Worm (Caenorhabditis elegans) whole organism, mixed stage, embryonic: ENCODE data around the gene F54F7.3.

Source experiments
- M03D4.4 ChIP-seq: sonication (generic microtip); optimal IDR thresholded peaks from 2 replicates; lab custom pipeline; 2017; ENCODE audit warnings: mild to moderate bottlenecking, missing genetic modification characterization, missing compliant biosample characterization
- bed-3 ChIP-seq: fragments of 200-800 bp; sonication (Bioruptor generic); optimal IDR thresholded peaks from 3 replicates; lab custom pipeline; 2018; ENCODE audit warnings: mild to moderate bottlenecking, missing genetic modification characterization, moderate library complexity, missing compliant biosample characterization
- blmp-1 ChIP-seq: fragments of 150-350 bp; optimal IDR thresholded peaks from 2 replicates; lab custom pipeline; 2014; ENCODE audit warnings: missing biosample characterization, missing genetic modification characterization
- ceh-39 ChIP-seq: fragments of 150-350 bp; optimal IDR thresholded peaks from 2 replicates; lab custom pipeline; 2014; ENCODE audit warnings: missing biosample characterization, missing genetic modification characterization
- ceh-43 ChIP-seq: fragments of 200-800 bp; sonication (Bioruptor generic); optimal IDR thresholded peaks from 2 replicates; lab custom pipeline; 2018; ENCODE audit warnings: mild to moderate bottlenecking, missing genetic modification characterization, moderate library complexity, missing compliant biosample characterization
- ceh-83 ChIP-seq: fragments of 200-800 bp; sonication (Bioruptor generic); optimal IDR thresholded peaks from 2 replicates; lab custom pipeline; 2018; ENCODE audit warnings: mild to moderate bottlenecking, missing genetic modification characterization, missing compliant biosample characterization
- ces-1 ChIP-seq: fragments of 150-350 bp; optimal IDR thresholded peaks from 2 replicates; lab custom pipeline; 2014; ENCODE audit warnings: missing biosample characterization, missing genetic modification reagents, missing genetic modification characterization
- cnd-1 ChIP-seq: fragments of 200-800 bp; sonication (Bioruptor generic); optimal IDR thresholded peaks from 2 replicates; lab custom pipeline; 2018; ENCODE audit warnings: mild to moderate bottlenecking, missing genetic modification characterization, missing compliant biosample characterization
- drap-1 ChIP-seq: fragments of 200-800 bp; sonication (Bioruptor generic); optimal IDR thresholded peaks from 3 replicates; lab custom pipeline; 2018; ENCODE audit warnings: mild to moderate bottlenecking, missing genetic modification characterization, missing compliant biosample characterization
- elt-3 ChIP-seq: fragments of 150-350 bp; optimal IDR thresholded peaks from 2 replicates; lab custom pipeline; 2014; ENCODE audit warnings: missing biosample characterization, missing genetic modification characterization
- flh-1 ChIP-seq: fragments of 200-800 bp; sonication (Bioruptor generic); optimal IDR thresholded peaks from 2 replicates; lab custom pipeline; 2018; ENCODE audit warnings: mild to moderate bottlenecking, missing genetic modification characterization, moderate library complexity, missing compliant biosample characterization
- ham-2 ChIP-seq: fragments of 200-800 bp; sonication (Bioruptor generic); optimal IDR thresholded peaks from 2 replicates; lab custom pipeline; 2018; ENCODE audit warnings: mild to moderate bottlenecking, missing genetic modification characterization, missing compliant biosample characterization
- hlh-1 ChIP-seq: fragments of 150-350 bp; optimal IDR thresholded peaks from 2 replicates; lab custom pipeline; 2014; ENCODE audit warnings: missing biosample characterization, missing genetic modification reagents, missing genetic modification characterization
- lin-13 ChIP-seq: fragments of 150-350 bp; optimal IDR thresholded peaks from 2 replicates; lab custom pipeline; 2014; ENCODE audit warnings: missing biosample characterization, missing genetic modification characterization
- lin-32 ChIP-seq: fragments of 200-800 bp; sonication (Bioruptor generic); optimal IDR thresholded peaks from 2 replicates; lab custom pipeline; 2018; ENCODE audit warnings: mild to moderate bottlenecking, missing genetic modification characterization, missing compliant biosample characterization
- lsy-2 ChIP-seq: fragments of 150-350 bp; optimal IDR thresholded peaks from 2 replicates; lab custom pipeline; 2014; ENCODE audit warnings: missing biosample characterization, missing genetic modification characterization
- mep-1 ChIP-seq: fragments of 150-350 bp; optimal IDR thresholded peaks from 2 replicates; lab custom pipeline; 2017; ENCODE audit warnings: missing biosample characterization, missing genetic modification reagents, missing genetic modification characterization, inconsistent platforms
- mls-2 ChIP-seq: sonication (generic microtip); optimal IDR thresholded peaks from 2 replicates; lab custom pipeline; 2016; ENCODE audit warnings: mild to moderate bottlenecking, missing genetic modification characterization, moderate library complexity, missing compliant biosample characterization
- nhr-12 ChIP-seq: fragments of 150-350 bp; optimal IDR thresholded peaks from 2 replicates; lab custom pipeline; 2014; ENCODE audit warnings: missing biosample characterization, missing genetic modification characterization
- nhr-2 ChIP-seq: fragments of 150-350 bp; optimal IDR thresholded peaks from 2 replicates; lab custom pipeline; 2014; ENCODE audit warnings: missing biosample characterization, missing genetic modification characterization
- nhr-237 ChIP-seq: fragments of 150-350 bp; optimal IDR thresholded peaks from 2 replicates; lab custom pipeline; 2014; ENCODE audit warnings: missing biosample characterization, missing genetic modification characterization
- nhr-28 ChIP-seq: fragments of 150-350 bp; optimal IDR thresholded peaks from 2 replicates; lab custom pipeline; 2014; ENCODE audit warnings: missing biosample characterization, missing genetic modification characterization
- nhr-76 ChIP-seq: sonication (generic microtip); optimal IDR thresholded peaks from 2 replicates; lab custom pipeline; 2017; ENCODE audit warnings: missing biosample characterization, missing genetic modification characterization
- pha-4 ChIP-seq: fragments of 150-350 bp; optimal IDR thresholded peaks from 2 replicates; lab custom pipeline; 2018; ENCODE audit warnings: missing biosample characterization, missing genetic modification reagents, missing genetic modification characterization
- sem-2 ChIP-seq: fragments of 200-800 bp; sonication (Bioruptor generic); optimal IDR thresholded peaks from 2 replicates; lab custom pipeline; 2018; ENCODE audit warnings: mild to moderate bottlenecking, missing genetic modification characterization, missing compliant biosample characterization
- snpc-4 ChIP-seq: fragments of 150-350 bp; optimal IDR thresholded peaks from 2 replicates; lab custom pipeline; 2014; ENCODE audit warnings: missing biosample characterization, missing genetic modification characterization
- sptf-1 ChIP-seq: sonication (generic microtip); optimal IDR thresholded peaks from 2 replicates; lab custom pipeline; 2017; ENCODE audit warnings: mild to moderate bottlenecking, missing genetic modification characterization, moderate library complexity, missing compliant biosample characterization
- tbx-8 ChIP-seq: fragments of 200-800 bp; sonication (Bioruptor generic); optimal IDR thresholded peaks from 2 replicates; lab custom pipeline; 2018; ENCODE audit warnings: mild to moderate bottlenecking, missing genetic modification characterization, moderate library complexity, missing compliant biosample characterization
- unc-120 ChIP-seq: sonication (generic microtip); optimal IDR thresholded peaks from 2 replicates; lab custom pipeline; 2017; ENCODE audit warnings: missing genetic modification characterization, missing compliant biosample characterization; ENCODE audit not compliant: poor library complexity, severe bottlenecking
- unc-39 ChIP-seq: fragments of 150-350 bp; optimal IDR thresholded peaks from 2 replicates; lab custom pipeline; 2014; ENCODE audit warnings: missing biosample characterization, missing genetic modification characterization
- unc-62 ChIP-seq: fragments of 150-350 bp; optimal IDR thresholded peaks from 2 replicates; lab custom pipeline; 2014; ENCODE audit warnings: missing biosample characterization, missing genetic modification reagents, missing genetic modification characterization
- zip-8 ChIP-seq: fragments of 150-350 bp; optimal IDR thresholded peaks from 2 replicates; lab custom pipeline; 2014; ENCODE audit warnings: missing biosample characterization, missing genetic modification characterization
- ztf-11 ChIP-seq: fragments of 150-350 bp; optimal IDR thresholded peaks from 2 replicates; lab custom pipeline; 2014; ENCODE audit warnings: missing biosample characterization, missing genetic modification characterization

Gene F54F7.3

DNA sequence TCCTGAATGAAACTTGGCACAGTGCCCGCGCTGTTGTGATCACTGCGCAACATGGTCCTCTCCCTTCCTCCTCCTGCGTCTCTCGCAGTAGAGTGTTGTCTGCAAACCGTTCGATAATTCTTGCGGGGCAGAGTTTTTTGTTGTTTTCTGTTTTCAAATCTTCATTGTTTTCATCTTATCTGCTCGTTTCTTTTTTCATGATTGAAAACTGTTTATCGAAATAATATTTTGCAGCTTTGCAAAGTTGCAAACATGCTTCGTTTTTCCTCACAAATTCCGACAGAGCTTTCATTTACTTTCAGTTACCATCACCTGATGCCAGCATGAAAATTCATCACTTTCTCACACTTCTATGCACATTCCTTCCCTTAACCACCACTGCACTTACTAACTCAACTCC lies 7.2 kb upstream of the F54F7.3 start, which contains the start of gene mes-1:
Gene mes-1, plus strand, starts transcription at position 301 of the 400 bp plus-strand sequence.
- TF ChIP-seq flh-1 (GFP tag; lab: Kevin White, UChicago) (no peak), ceh-39 (no peak), tbx-8 (GFP tag; lab: Kevin White, UChicago) (no peak), M03D4.4 (tag; lab: Kevin White, UChicago) (no peak)

DNA sequence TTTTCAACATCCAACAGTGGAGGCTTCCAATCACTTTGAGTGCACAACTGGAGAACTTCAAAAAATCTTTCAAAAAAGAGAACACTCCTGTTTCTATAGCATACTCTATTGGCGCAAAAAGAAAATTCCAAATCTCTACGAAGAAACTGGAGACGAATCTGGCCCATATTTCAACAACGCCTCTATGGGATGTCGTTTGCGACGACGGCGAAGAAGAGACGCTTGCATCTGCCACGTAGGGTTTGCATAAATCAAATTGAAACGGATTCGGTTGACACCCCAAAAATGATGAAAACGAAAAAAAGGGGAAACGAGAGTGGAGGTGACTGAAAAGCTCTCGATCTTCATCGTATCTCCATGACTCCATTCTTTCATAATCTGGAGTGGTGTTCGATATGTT lies 6.2 kb upstream of the F54F7.3 start:
- TF ChIP-seq mep-1 (tag; lab: Kevin White, UChicago), result no peak
- no peak for TF ChIP-seq cnd-1 (tag; lab: Kevin White, UChicago)
- no peak for TF ChIP-seq ham-2 (GFP tag; lab: Kevin White, UChicago)
- TF ChIP-seq pha-4 (tag; lab: Kevin White, UChicago), result no peak
- TF ChIP-seq lin-32 (GFP tag; lab: Kevin White, UChicago), result no peak
- no peak for TF ChIP-seq flh-1 (GFP tag; lab: Kevin White, UChicago)
- TF ChIP-seq lsy-2 (tag; lab: Kevin White, UChicago), result no peak
- TF ChIP-seq nhr-237, result no peak
- no peak for TF ChIP-seq lin-13 (tag; lab: Kevin White, UChicago)
- TF ChIP-seq, all 35 proteins: peak for 0

DNA sequence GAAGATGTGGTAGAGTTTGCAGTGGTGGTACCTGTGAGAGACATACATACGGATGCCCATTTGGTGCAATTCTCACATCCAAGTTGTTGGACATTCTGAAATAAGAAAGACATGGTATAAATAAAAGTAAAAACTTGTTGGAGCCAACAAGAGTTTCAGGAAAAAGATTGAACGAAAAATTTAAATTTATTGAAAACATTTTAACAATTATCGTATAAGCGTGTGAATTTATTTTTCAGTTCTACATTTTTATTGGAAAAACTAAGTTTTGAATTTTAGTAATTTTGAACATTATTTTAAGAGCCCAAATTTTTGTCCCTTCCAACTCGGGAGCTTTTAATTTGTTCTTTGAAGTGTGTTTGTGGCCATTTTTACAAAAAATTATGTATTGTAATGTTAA lies 4.9 kb upstream of the F54F7.3 start, which contains the start of gene F54F7.8:
Gene F54F7.8, minus strand, starts transcription at position 101 of the 400 bp plus-strand sequence.
- TF ChIP-seq nhr-12 (tag; lab: Kevin White, UChicago) (no peak), flh-1 (GFP tag; lab: Kevin White, UChicago) (no peak), mls-2 (no peak), mep-1 (tag; lab: Kevin White, UChicago) (no peak), drap-1 (GFP tag; lab: Kevin White, UChicago) (no peak), unc-62 (no peak), ces-1 (GFP tag; lab: Kevin White, UChicago) (no peak), lsy-2 (tag; lab: Kevin White, UChicago) (no peak), unc-39 (tag; lab: Kevin White, UChicago) (no peak), bed-3 (no peak), ceh-39 (no peak), M03D4.4 (tag; lab: Kevin White, UChicago) (no peak), lin-32 (GFP tag; lab: Kevin White, UChicago) (no peak), snpc-4 (tag; lab: Kevin White, UChicago) (no peak), ham-2 (GFP tag; lab: Kevin White, UChicago) (no peak)

DNA sequence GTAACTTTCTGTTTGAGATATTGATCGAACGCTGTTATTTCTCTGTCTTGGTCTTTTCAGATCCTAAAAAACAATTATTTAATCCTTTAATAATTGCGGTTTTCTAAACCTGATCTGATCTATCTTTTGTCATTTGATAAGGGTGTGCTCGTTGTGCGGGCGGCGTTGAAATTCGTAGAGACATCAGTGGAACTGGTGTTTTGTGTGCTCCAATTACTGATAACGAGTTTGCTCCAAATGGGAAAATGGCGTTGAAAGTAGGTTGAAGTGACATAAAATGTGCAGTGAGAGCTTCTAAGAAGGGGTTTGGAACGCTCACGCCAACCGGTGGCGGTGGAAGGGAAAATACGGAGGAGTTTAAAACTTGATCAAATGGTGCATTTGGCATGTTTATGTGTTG lies 4.5 kb upstream of the F54F7.3 start:
- no peak for TF ChIP-seq drap-1 (GFP tag; lab: Kevin White, UChicago)
- TF ChIP-seq mep-1 (tag; lab: Kevin White, UChicago), result no peak
- TF ChIP-seq tbx-8 (GFP tag; lab: Kevin White, UChicago), result no peak
- TF ChIP-seq zip-8, result no peak
- TF ChIP-seq cnd-1 (tag; lab: Kevin White, UChicago), result no peak
- TF ChIP-seq ceh-43, result no peak
- no peak for TF ChIP-seq bed-3
- no peak for TF ChIP-seq lin-13 (tag; lab: Kevin White, UChicago)
- no peak for TF ChIP-seq nhr-2 (tag; lab: Kevin White, UChicago)
- no peak for TF ChIP-seq nhr-237
- no peak for TF ChIP-seq mls-2
- TF ChIP-seq pha-4 (tag; lab: Kevin White, UChicago), result no peak
- no peak for TF ChIP-seq sem-2 (GFP tag; lab: Kevin White, UChicago)

DNA sequence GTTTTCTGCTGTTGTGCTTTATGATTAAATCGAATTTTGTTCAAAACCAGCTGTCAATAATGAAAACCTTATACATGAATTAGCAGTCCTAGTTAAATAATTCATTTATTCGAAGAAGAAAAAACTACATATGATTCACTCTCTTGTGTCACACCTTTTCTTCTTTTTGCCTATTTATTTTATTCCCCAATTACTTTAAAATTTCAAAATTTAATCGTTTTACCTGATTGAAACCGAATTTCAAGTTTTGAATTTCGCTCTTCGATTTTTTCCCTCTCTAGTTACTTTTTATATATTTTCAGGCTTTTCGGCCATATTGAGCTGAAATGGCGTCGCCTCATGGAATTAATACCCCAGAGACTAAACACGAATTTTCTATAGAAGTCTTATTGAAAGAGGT lies 2.5 kb upstream of the F54F7.3 start, which contains the start of gene xtr-1:
Gene xtr-1, plus strand, starts transcription at position 301 of the 400 bp plus-strand sequence.
- TF ChIP-seq M03D4.4 (tag; lab: Kevin White, UChicago) (no peak), sptf-1 (tag; lab: Kevin White, UChicago) (no peak), cnd-1 (tag; lab: Kevin White, UChicago) (no peak), pha-4 (tag; lab: Kevin White, UChicago) (no peak), ztf-11 (tag; lab: Kevin White, UChicago) (no peak), elt-3 (no peak), mep-1 (tag; lab: Kevin White, UChicago) (no peak), nhr-12 (tag; lab: Kevin White, UChicago) (no peak), snpc-4 (tag; lab: Kevin White, UChicago) (no peak), zip-8 (no peak), lsy-2 (tag; lab: Kevin White, UChicago) (no peak), ces-1 (GFP tag; lab: Kevin White, UChicago) (no peak), hlh-1 (tag; lab: Kevin White, UChicago) (no peak), ceh-39 (no peak), flh-1 (GFP tag; lab: Kevin White, UChicago) (no peak)

DNA sequence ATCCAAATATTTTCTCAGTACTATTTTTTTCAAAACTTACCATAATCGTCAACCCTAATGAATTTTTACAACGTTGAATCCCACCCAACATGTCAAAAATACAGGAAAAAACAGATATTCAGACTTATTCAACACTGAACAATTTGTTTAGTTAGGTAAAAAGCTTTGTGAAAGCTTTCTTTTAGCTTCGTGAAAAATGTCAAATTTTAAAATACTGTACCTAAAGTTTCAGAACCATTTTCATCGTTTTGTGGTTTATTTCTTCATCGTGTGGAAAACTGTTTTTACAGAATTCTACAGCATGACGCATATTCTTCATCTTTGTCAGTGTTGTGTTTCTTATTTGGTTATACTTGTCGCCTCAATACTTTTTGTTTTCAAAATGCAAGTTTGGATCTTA lies 590 bp upstream of the F54F7.3 start, which contains the start of gene F54F7.14:
Gene F54F7.14, plus strand, starts transcription at position 301 of the 400 bp plus-strand sequence.
- TF ChIP-seq tbx-8 (GFP tag; lab: Kevin White, UChicago) (no peak), sem-2 (GFP tag; lab: Kevin White, UChicago) (no peak), ces-1 (GFP tag; lab: Kevin White, UChicago) (no peak), unc-62 (no peak), hlh-1 (tag; lab: Kevin White, UChicago) (no peak), mep-1 (tag; lab: Kevin White, UChicago) (no peak), ham-2 (GFP tag; lab: Kevin White, UChicago) (no peak), blmp-1 (tag; lab: Kevin White, UChicago) (no peak), nhr-76 (tag; lab: Kevin White, UChicago) (no peak), unc-120 (tag; lab: Kevin White, UChicago) (no peak), sptf-1 (tag; lab: Kevin White, UChicago) (no peak), bed-3 (no peak), nhr-2 (tag; lab: Kevin White, UChicago) (no peak), nhr-28 (tag; lab: Kevin White, UChicago) (no peak), snpc-4 (tag; lab: Kevin White, UChicago) (no peak), drap-1 (GFP tag; lab: Kevin White, UChicago) (no peak), ceh-43 (no peak), ceh-83 (GFP tag; lab: Kevin White, UChicago) (no peak)
